Worm (Caenorhabditis elegans) whole organism, young adult: ENCODE results near the gene cav-2.

ENCODE experiments used
- B0261.1 ChIP-seq: sonication (generic microtip); optimal IDR thresholded peaks from 2 replicates; lab custom pipeline; 2016; ENCODE audit warnings: mild to moderate bottlenecking, missing genetic modification characterization, moderate library complexity, missing compliant biosample characterization
- C06A6.2 ChIP-seq: fragments of 200-800 bp; sonication (Bioruptor generic); conservative IDR thresholded peaks from 2 replicates; pipeline ENCODE4 v1.3.6; 2022; ENCODE audit warnings: missing genetic modification characterization, missing compliant biosample characterization
- D2030.7 ChIP-seq: fragments of 200-800 bp; sonication (Bioruptor generic); IDR thresholded peaks from 2 replicates; pipeline ENCODE4 v1.3.6; 2022; ENCODE audit warnings: missing genetic modification reagents, missing genetic modification characterization, missing compliant biosample characterization
- T07F8.4 ChIP-seq: sonication (generic microtip); optimal IDR thresholded peaks from 2 replicates; lab custom pipeline; 2016; ENCODE audit warnings: mild to moderate bottlenecking, missing genetic modification characterization, moderate library complexity, missing compliant biosample characterization
- Y53F4B.3 ChIP-seq: fragments of 200-800 bp; sonication (Bioruptor generic); IDR thresholded peaks from 2 replicates; pipeline ENCODE4 v1.3.6; 2022; ENCODE audit warnings: missing genetic modification reagents, missing genetic modification characterization, missing compliant biosample characterization
- Y53G8AR.9 ChIP-seq: fragments of 200-800 bp; sonication (Bioruptor generic); conservative IDR thresholded peaks from 2 replicates; pipeline ENCODE4 v1.3.6; 2022; ENCODE audit warnings: missing genetic modification reagents, missing genetic modification characterization, missing compliant biosample characterization
- Y67H2A.10 ChIP-seq: fragments of 200-800 bp; sonication (Bioruptor generic); conservative IDR thresholded peaks from 2 replicates; pipeline ENCODE4 v1.3.6; 2022; ENCODE audit warnings: missing genetic modification reagents, missing genetic modification characterization, missing compliant biosample characterization
- akir-1 ChIP-seq: fragments of 200-800 bp; sonication (Bioruptor generic); optimal IDR thresholded peaks from 2 replicates; lab custom pipeline; 2018; ENCODE audit warnings: mild to moderate bottlenecking, missing genetic modification characterization, moderate library complexity, missing compliant biosample characterization
- atf-7 ChIP-seq: sonication (generic microtip); optimal IDR thresholded peaks from 2 replicates; lab custom pipeline; 2017; ENCODE audit warnings: mild to moderate bottlenecking, missing genetic modification characterization, missing compliant biosample characterization
- attf-6 ChIP-seq: fragments of 200-800 bp; sonication (Bioruptor generic); IDR thresholded peaks from 2 replicates; pipeline ENCODE4 v1.3.6; 2022; ENCODE audit warnings: missing genetic modification reagents, missing genetic modification characterization, missing compliant biosample characterization
- bed-1 ChIP-seq: fragments of 200-800 bp; sonication (Bioruptor generic); IDR thresholded peaks from 2 replicates; pipeline ENCODE4 v1.3.6; 2022; ENCODE audit warnings: missing genetic modification reagents, missing genetic modification characterization, missing compliant biosample characterization
- cebp-1 ChIP-seq, 2 experiments: fragments of 200-800 bp in 1 of 2; sonication (Bioruptor generic) in 1 of 2; sonication (generic microtip) in 1 of 2; IDR thresholded peaks in 1 of 2; optimal IDR thresholded peaks in 1 of 2; 2 replicates each; pipeline versions ENCODE4 v1.3.6 to Lab custom; 2017 to 2022; ENCODE audit warnings: missing compliant biosample characterization in 2 of 2, missing genetic modification characterization in 2 of 2, mild to moderate bottlenecking in 1 of 2, missing genetic modification reagents in 1 of 2, moderate library complexity in 1 of 2
- ceh-100 ChIP-seq: fragments of 200-800 bp; sonication (Bioruptor generic); IDR thresholded peaks from 2 replicates; pipeline ENCODE4 v1.3.6; 2022; ENCODE audit warnings: missing genetic modification reagents, missing genetic modification characterization, missing compliant biosample characterization
- ceh-27 ChIP-seq: fragments of 200-800 bp; sonication (Bioruptor generic); optimal IDR thresholded peaks from 2 replicates; lab custom pipeline; 2018; ENCODE audit warnings: mild to moderate bottlenecking, missing genetic modification characterization, moderate library complexity, missing compliant biosample characterization
- ceh-58 ChIP-seq: fragments of 200-800 bp; sonication (Bioruptor generic); IDR thresholded peaks from 2 replicates; pipeline ENCODE4 v1.3.6; 2022; ENCODE audit warnings: missing genetic modification characterization, missing compliant biosample characterization
- him-1 ChIP-seq: sonication (generic microtip); optimal IDR thresholded peaks from 2 replicates; lab custom pipeline; 2016; ENCODE audit warnings: missing genotype, missing genetic modification reagents, missing genetic modification characterization, missing compliant biosample characterization
- hlh-26 ChIP-seq: fragments of 200-800 bp; sonication (Bioruptor generic); conservative IDR thresholded peaks from 2 replicates; pipeline ENCODE4 v1.3.6; 2022; ENCODE audit warnings: missing genetic modification reagents, missing genetic modification characterization, missing compliant biosample characterization
- let-607 ChIP-seq, 2 experiments: fragments of 200-800 bp in 1 of 2; sonication (Bioruptor generic) in 1 of 2; sonication (generic microtip) in 1 of 2; optimal IDR thresholded peaks; 2 replicates each; lab custom pipeline; 2016 to 2018; ENCODE audit warnings: mild to moderate bottlenecking in 2 of 2, missing compliant biosample characterization in 2 of 2, missing genetic modification characterization in 2 of 2, moderate library complexity in 2 of 2, missing genotype in 1 of 2
- lin-54 ChIP-seq: fragments of 200-800 bp; sonication (Bioruptor generic); optimal IDR thresholded peaks from 2 replicates; lab custom pipeline; 2018; ENCODE audit warnings: mild to moderate bottlenecking, missing genetic modification characterization, missing compliant biosample characterization
- lsl-1 ChIP-seq: fragments of 200-800 bp; sonication (Bioruptor generic); optimal IDR thresholded peaks from 2 replicates; lab custom pipeline; 2018; ENCODE audit warnings: mild to moderate bottlenecking, missing genetic modification characterization, moderate library complexity, missing compliant biosample characterization
- madf-10 ChIP-seq: sonication (generic microtip); optimal IDR thresholded peaks from 2 replicates; lab custom pipeline; 2016; ENCODE audit warnings: mild to moderate bottlenecking, missing genetic modification characterization, missing compliant biosample characterization
- madf-6 ChIP-seq: fragments of 200-800 bp; sonication (Bioruptor generic); IDR thresholded peaks from 2 replicates; pipeline ENCODE4 v1.3.6; 2022; ENCODE audit warnings: missing genetic modification reagents, missing genetic modification characterization, missing compliant biosample characterization
- madf-8 ChIP-seq: fragments of 200-800 bp; sonication (Bioruptor generic); conservative IDR thresholded peaks from 2 replicates; pipeline ENCODE4 v1.3.6; 2022; ENCODE audit warnings: missing genetic modification reagents, missing genetic modification characterization, missing compliant biosample characterization
- mcd-1 ChIP-seq: fragments of 200-800 bp; sonication (Bioruptor generic); IDR thresholded peaks from 2 replicates; pipeline ENCODE4 v1.3.6; 2022; ENCODE audit warnings: missing genetic modification reagents, missing genetic modification characterization, missing compliant biosample characterization
- mxl-1 ChIP-seq: sonication (generic microtip); optimal IDR thresholded peaks from 2 replicates; lab custom pipeline; 2016; ENCODE audit warnings: missing genetic modification characterization, missing compliant biosample characterization
- nfya-1 ChIP-seq: sonication (generic microtip); optimal IDR thresholded peaks from 2 replicates; lab custom pipeline; 2017; ENCODE audit warnings: antibody characterized with exemption, missing compliant biosample characterization, missing genetic modification characterization, borderline replicate concordance; ENCODE audit not compliant: insufficient read depth
- nhr-120 ChIP-seq: fragments of 200-800 bp; sonication (Bioruptor generic); IDR thresholded peaks from 2 replicates; pipeline ENCODE4 v1.3.6; 2022; ENCODE audit warnings: missing genetic modification characterization, missing compliant biosample characterization
- rec-8 ChIP-seq, 2 experiments: sonication (generic microtip); optimal IDR thresholded peaks; 2 replicates each; lab custom pipeline; 2016; ENCODE audit warnings: mild to moderate bottlenecking in 2 of 2, missing genetic modification characterization in 2 of 2, missing genetic modification reagents in 2 of 2, missing genotype in 2 of 2, missing biosample characterization in 1 of 2, missing compliant biosample characterization in 1 of 2, moderate library complexity in 1 of 2
- repo-1 ChIP-seq: sonication (generic microtip); optimal IDR thresholded peaks from 2 replicates; lab custom pipeline; 2017; ENCODE audit warnings: mild to moderate bottlenecking, missing genetic modification characterization, missing compliant biosample characterization
- rpc-1 ChIP-seq, 2 experiments: fragments of 150-350 bp in 1 of 2; sonication (generic microtip) in 1 of 2; optimal IDR thresholded peaks; 2 replicates each; lab custom pipeline; 2014 to 2018; ENCODE audit warnings: missing biosample characterization in 1 of 2, missing genetic modification characterization in 1 of 2, missing genetic modification reagents in 1 of 2, missing genotype in 1 of 2
- snpc-3.4 ChIP-seq: sonication (generic microtip); optimal IDR thresholded peaks from 2 replicates; lab custom pipeline; 2017; ENCODE audit warnings: missing genetic modification characterization, mild to moderate bottlenecking, missing compliant biosample characterization, antibody characterized with exemption, moderate library complexity, missing genotype, missing genetic modification reagents
- sptf-2 ChIP-seq: fragments of 200-800 bp; sonication (Bioruptor generic); optimal IDR thresholded peaks from 2 replicates; lab custom pipeline; 2018; ENCODE audit warnings: mild to moderate bottlenecking, missing genetic modification characterization, missing compliant biosample characterization
- tbp1 ChIP-seq: fragments of 200-800 bp; sonication (Bioruptor generic); optimal IDR thresholded peaks from 2 replicates; lab custom pipeline; 2018; ENCODE audit warnings: mild to moderate bottlenecking, missing genetic modification characterization, missing compliant biosample characterization
- tlf-1 ChIP-seq: fragments of 200-800 bp; sonication (Bioruptor generic); optimal IDR thresholded peaks from 2 replicates; lab custom pipeline; 2018; ENCODE audit warnings: mild to moderate bottlenecking, missing genetic modification characterization, missing compliant biosample characterization
- ztf-25 ChIP-seq: fragments of 200-800 bp; sonication (Bioruptor generic); IDR thresholded peaks from 2 replicates; pipeline ENCODE4 v1.3.6; 2022; ENCODE audit warnings: missing genetic modification reagents, missing genetic modification characterization, missing compliant biosample characterization

Gene cav-2

DNA sequence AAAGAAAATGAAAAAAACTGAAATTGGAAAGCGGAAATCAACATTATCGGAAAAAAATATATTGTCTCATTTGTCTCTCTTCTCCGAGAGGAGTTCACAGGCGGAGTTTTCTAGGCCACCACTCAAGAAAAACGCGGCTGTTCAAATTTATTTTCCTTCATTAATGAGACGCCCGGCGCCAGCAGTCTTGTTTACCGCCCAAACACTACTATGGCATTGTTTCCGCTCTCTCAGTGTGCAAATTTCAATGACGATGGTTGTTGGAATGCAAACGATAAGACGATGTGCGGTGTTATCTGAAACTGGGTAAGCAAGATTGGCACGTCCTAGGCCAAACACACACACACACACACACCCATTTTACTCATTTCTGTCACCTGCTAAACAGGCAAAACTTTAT, at the start of gene cav-2 (continued):
- TF ChIP-seq hlh-26 (GFP tag; lab: Robert Waterston, UW) (no peak), let-607 (tag; optimal IDR thresholded peaks at IDR 0.05; lab: Kevin White, UChicago) (peak; percentile 22 to 68), atf-7 (tag; lab: Kevin White, UChicago) (peak; percentile 74), akir-1 (GFP tag; lab: Kevin White, UChicago) (no peak), sptf-2 (GFP tag; lab: Kevin White, UChicago) (no peak), cebp-1 (GFP tag; IDR thresholded peaks at IDR 0.05; lab: Robert Waterston, UW) (0 out of 2 replicates have a peak, but pooled peaks have one; percentile 57), cebp-1 (tag; optimal IDR thresholded peaks at IDR 0.05; lab: Kevin White, UChicago) (peak; percentile 66), lsl-1 (GFP tag; lab: Kevin White, UChicago) (peak; percentile 36), ceh-100 (GFP tag; lab: Robert Waterston, UW) (0 out of 2 replicates have a peak, but pooled peaks have one; percentile 45), madf-10 (peak; percentile 27), nfya-1 (tag; lab: Kevin White, UChicago) (no peak), T07F8.4 (no peak), Y53F4B.3 (no peak), Y67H2A.10 (GFP tag; lab: Robert Waterston, UW) (0 out of 2 replicates have a peak, but pooled peaks have one; percentile 52), ceh-27 (GFP tag; lab: Kevin White, UChicago) (peak; percentile 92), attf-6 (GFP tag; lab: Robert Waterston, UW) (no peak), mxl-1 (tag; lab: Kevin White, UChicago) (no peak), nhr-120 (GFP tag; lab: Robert Waterston, UW) (0 out of 2 replicates have a peak, but pooled peaks have one; percentile 53), Y53G8AR.9 (GFP tag; lab: Robert Waterston, UW) (no peak), mcd-1 (GFP tag; lab: Robert Waterston, UW) (peak; percentile 85), ceh-58 (no peak), repo-1 (no peak), bed-1 (no peak), B0261.1 (tag; lab: Kevin White, UChicago) (no peak), madf-6 (peak; percentile 69), C06A6.2 (GFP tag; lab: Robert Waterston, UW) (0 out of 2 replicates have a peak, but pooled peaks have one; percentile 28), lin-54 (GFP tag; lab: Kevin White, UChicago) (peak; percentile 95), snpc-3.4 (no peak), D2030.7 (GFP tag; lab: Robert Waterston, UW) (peak; percentile 41), tlf-1 (GFP tag; lab: Kevin White, UChicago) (peak; percentile 21)

DNA sequence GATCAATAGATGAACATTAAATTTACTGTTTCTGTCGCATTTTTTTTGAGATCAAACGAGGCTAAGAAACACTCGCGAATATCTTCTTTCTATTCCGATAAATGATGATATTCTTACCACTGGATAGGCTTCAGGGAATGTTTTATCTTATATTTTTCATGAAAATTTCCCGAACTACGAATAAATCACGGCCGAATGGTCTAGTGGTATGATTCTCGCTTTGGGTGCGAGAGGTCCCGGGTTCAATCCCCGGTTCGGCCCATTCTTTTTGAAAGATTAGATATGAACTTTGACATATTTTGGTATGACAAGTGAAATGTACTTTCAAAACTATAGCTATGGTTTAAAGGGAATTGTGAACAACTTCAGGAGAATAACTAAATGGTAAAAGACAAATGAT, 47.4 kb upstream of the cav-2 start:
- TF ChIP-seq rpc-1 (optimal IDR thresholded peaks at IDR 0.05; lab: Kevin White, UChicago) (peak; percentile 46), rpc-1 (tag; optimal IDR thresholded peaks at IDR 0.05; lab: Kevin White, UChicago) (peak; percentile 74), B0261.1 (tag; lab: Kevin White, UChicago) (peak; percentile 56), madf-8 (GFP tag; lab: Robert Waterston, UW) (0 out of 2 replicates have a peak, but pooled peaks have one; percentile 17), rec-8 (tag; optimal IDR thresholded peaks at IDR 0.05; lab: Kevin White, UChicago) (peak in 1 of 2 experiments; percentile 13), ztf-25 (0 out of 2 replicates have a peak, but pooled peaks have one; percentile 63), tbp1 (GFP tag; lab: Kevin White, UChicago) (peak; percentile 80), D2030.7 (GFP tag; lab: Robert Waterston, UW) (peak; percentile 40; the same call in 1 of the 2 replicates), him-1 (tag; lab: Kevin White, UChicago) (peak; percentile 11)
